Fruit fly (Drosophila melanogaster) whole organism, prepupa: ENCODE data around the gene nbs.

ENCODE experiments used
- Blimp-1 ChIP-seq: fragments of 200-800 bp; sonication (Bioruptor generic); optimal IDR thresholded peaks from 3 replicates; lab custom pipeline; 2017; ENCODE audit warnings: missing biosample characterization, missing genetic modification characterization, mild to moderate bottlenecking, moderate library complexity, missing genetic modification reagents
- CG10631 ChIP-seq: fragments of 200-800 bp; sonication (Bioruptor generic); optimal IDR thresholded peaks from 2 replicates; lab custom pipeline; 2016; ENCODE audit warnings: missing biosample characterization, missing genetic modification characterization
- CG10669 ChIP-seq: fragments of 200-800 bp; sonication (Bioruptor generic); optimal IDR thresholded peaks from 3 replicates; lab custom pipeline; 2018; ENCODE audit warnings: missing biosample characterization, mild to moderate bottlenecking, missing genetic modification characterization, moderate library complexity
- CG11294 ChIP-seq: fragments of 200-800 bp; sonication (Bioruptor generic); IDR thresholded peaks from 2 replicates; pipeline ENCODE4 v1.3.6; 2022; ENCODE audit warnings: missing biosample characterization, missing genetic modification characterization
- CG11762 ChIP-seq: fragments of 200-800 bp; sonication (Bioruptor generic); optimal IDR thresholded peaks from 3 replicates; lab custom pipeline; 2016; ENCODE audit warnings: missing biosample characterization, missing genetic modification characterization; ENCODE audit not compliant: insufficient read depth
- CG15336 ChIP-seq: fragments of 200-800 bp; sonication (Bioruptor generic); IDR thresholded peaks from 2 replicates; pipeline ENCODE4 v1.3.6; 2022; ENCODE audit warnings: missing biosample characterization, missing genetic modification characterization
- CG1621 ChIP-seq: fragments of 200-800 bp; sonication (Bioruptor generic); optimal IDR thresholded peaks from 3 replicates; lab custom pipeline; 2018; ENCODE audit warnings: missing biosample characterization, mild to moderate bottlenecking, missing genetic modification characterization
- CG16779 ChIP-seq: fragments of 200-800 bp; sonication (Bioruptor generic); optimal IDR thresholded peaks from 3 replicates; lab custom pipeline; 2017; ENCODE audit warnings: missing biosample characterization, mild to moderate bottlenecking, missing genetic modification characterization
- CG3032 ChIP-seq: fragments of 200-800 bp; optimal IDR thresholded peaks from 2 replicates; lab custom pipeline; 2019; ENCODE audit warnings: missing biosample characterization, mild to moderate bottlenecking, missing genetic modification characterization, moderate library complexity
- CG31627 ChIP-seq: fragments of 200-800 bp; sonication (Bioruptor generic); optimal IDR thresholded peaks from 3 replicates; lab custom pipeline; 2016; ENCODE audit warnings: missing biosample characterization, missing genetic modification characterization
- CG34406 ChIP-seq: fragments of 200-800 bp; sonication (Bioruptor generic); optimal IDR thresholded peaks from 3 replicates; lab custom pipeline; 2016; ENCODE audit warnings: missing biosample characterization, missing genetic modification characterization
- CG3919 ChIP-seq: fragments of 200-800 bp; sonication (Bioruptor generic); optimal IDR thresholded peaks from 3 replicates; lab custom pipeline; 2016; ENCODE audit warnings: missing biosample characterization, missing genetic modification characterization
- CG4318 ChIP-seq: fragments of 200-800 bp; sonication (Bioruptor generic); optimal IDR thresholded peaks from 3 replicates; lab custom pipeline; 2017; ENCODE audit warnings: missing biosample characterization, mild to moderate bottlenecking, missing genetic modification characterization
- CG6276 ChIP-seq: fragments of 200-800 bp; sonication (Bioruptor generic); optimal IDR thresholded peaks from 2 replicates; lab custom pipeline; 2017; ENCODE audit warnings: missing biosample characterization, mild to moderate bottlenecking, missing genetic modification characterization
- CG6792 ChIP-seq: fragments of 200-800 bp; sonication (Bioruptor generic); optimal IDR thresholded peaks from 3 replicates; lab custom pipeline; 2016; ENCODE audit warnings: missing biosample characterization, missing genetic modification characterization
- CG6808 ChIP-seq: fragments of 200-800 bp; sonication (Bioruptor generic); optimal IDR thresholded peaks from 3 replicates; lab custom pipeline; 2017; ENCODE audit warnings: missing biosample characterization, missing genetic modification characterization, mild to moderate bottlenecking, moderate library complexity, missing genetic modification reagents
- CG6854 ChIP-seq: fragments of 200-800 bp; sonication (Bioruptor generic); optimal IDR thresholded peaks from 2 replicates; lab custom pipeline; 2017; ENCODE audit warnings: missing biosample characterization, mild to moderate bottlenecking, missing genetic modification characterization
- CG7368 ChIP-seq: fragments of 200-800 bp; sonication (Bioruptor generic); optimal IDR thresholded peaks from 3 replicates; lab custom pipeline; 2016; ENCODE audit warnings: missing biosample characterization, missing genetic modification characterization
- CG8119 ChIP-seq: fragments of 200-800 bp; sonication (Bioruptor generic); IDR thresholded peaks from 3 replicates; pipeline ENCODE4 v1.3.6; 2022; ENCODE audit warnings: missing biosample characterization, missing genetic modification characterization
- CG8319 ChIP-seq: fragments of 200-800 bp; sonication (Bioruptor generic); optimal IDR thresholded peaks from 3 replicates; lab custom pipeline; 2016; ENCODE audit warnings: missing biosample characterization, missing genetic modification characterization
- CG9139 ChIP-seq: fragments of 200-800 bp; sonication (Bioruptor generic); optimal IDR thresholded peaks from 3 replicates; lab custom pipeline; 2017; ENCODE audit warnings: missing biosample characterization, mild to moderate bottlenecking, missing genetic modification characterization
- Eip75B ChIP-seq: fragments of 200-800 bp; sonication (Bioruptor generic); optimal IDR thresholded peaks from 3 replicates; lab custom pipeline; 2016; ENCODE audit warnings: missing biosample characterization, missing genetic modification characterization
- Eip78C ChIP-seq: fragments of 200-800 bp; sonication (Bioruptor generic); peaks from one replicate; lab custom pipeline; 2016; ENCODE audit warnings: missing biosample characterization, missing genetic modification characterization
- Ets21C ChIP-seq: fragments of 200-800 bp; sonication (Bioruptor generic); optimal IDR thresholded peaks from 3 replicates; lab custom pipeline; 2016; ENCODE audit warnings: missing biosample characterization, missing genetic modification characterization
- Ets96B ChIP-seq: fragments of 200-800 bp; optimal IDR thresholded peaks from 2 replicates; lab custom pipeline; 2019; ENCODE audit warnings: missing biosample characterization, mild to moderate bottlenecking, missing genetic modification characterization, moderate library complexity
- Gug ChIP-seq: fragments of 200-800 bp; sonication (Bioruptor generic); IDR thresholded peaks from 2 replicates; pipeline ENCODE4 v1.3.6; 2022; ENCODE audit warnings: missing biosample characterization, missing genetic modification characterization
- Hr38 ChIP-seq: sonication (Bioruptor generic); optimal IDR thresholded peaks from 2 replicates; lab custom pipeline; 2016; ENCODE audit warnings: missing biosample characterization, missing genetic modification characterization
- Hr39 ChIP-seq: fragments of 200-800 bp; sonication (Bioruptor generic); optimal IDR thresholded peaks from 2 replicates; lab custom pipeline; 2016; ENCODE audit warnings: missing biosample characterization, missing genetic modification characterization
- Hr4 ChIP-seq: fragments of 200-800 bp; sonication (Bioruptor generic); optimal IDR thresholded peaks from 3 replicates; lab custom pipeline; 2016; ENCODE audit warnings: missing biosample characterization, missing genetic modification characterization
- Lpt ChIP-seq: fragments of 200-800 bp; sonication (Bioruptor generic); optimal IDR thresholded peaks from 3 replicates; lab custom pipeline; 2016; ENCODE audit warnings: missing biosample characterization, missing genetic modification characterization
- Met ChIP-seq: fragments of 200-800 bp; sonication (Bioruptor generic); optimal IDR thresholded peaks from 3 replicates; lab custom pipeline; 2016; ENCODE audit warnings: missing biosample characterization, missing genetic modification characterization
- OdsH ChIP-seq: fragments of 200-800 bp; sonication (Bioruptor generic); optimal IDR thresholded peaks from 3 replicates; lab custom pipeline; 2016; ENCODE audit warnings: missing biosample characterization, missing genetic modification characterization
- Sox102F ChIP-seq: fragments of 200-800 bp; sonication (Bioruptor generic); optimal IDR thresholded peaks from 2 replicates; lab custom pipeline; 2016; ENCODE audit warnings: missing biosample characterization, mild to moderate bottlenecking, missing genetic modification characterization
- Sox14 ChIP-seq: fragments of 200-800 bp; sonication (Bioruptor generic); optimal IDR thresholded peaks from 3 replicates; lab custom pipeline; 2016; ENCODE audit warnings: missing biosample characterization, missing genetic modification characterization
- Sox15 ChIP-seq: fragments of 200-800 bp; sonication (Bioruptor generic); optimal IDR thresholded peaks from 3 replicates; lab custom pipeline; 2016; ENCODE audit warnings: missing biosample characterization, missing genetic modification characterization
- achi ChIP-seq: fragments of 200-800 bp; sonication (Bioruptor generic); optimal IDR thresholded peaks from 3 replicates; lab custom pipeline; 2016; ENCODE audit warnings: missing biosample characterization, missing genetic modification characterization
- acj6 ChIP-seq: fragments of 200-800 bp; sonication (Bioruptor generic); optimal IDR thresholded peaks from 3 replicates; lab custom pipeline; 2016; ENCODE audit warnings: missing biosample characterization, missing genetic modification characterization
- cyc ChIP-seq: fragments of 200-800 bp; sonication (Bioruptor generic); optimal IDR thresholded peaks from 3 replicates; lab custom pipeline; 2016; ENCODE audit warnings: missing biosample characterization, missing genetic modification characterization
- dac ChIP-seq: fragments of 200-800 bp; sonication (Bioruptor generic); optimal IDR thresholded peaks from 2 replicates; lab custom pipeline; 2017; ENCODE audit warnings: missing biosample characterization, mild to moderate bottlenecking, missing genetic modification characterization
- dsx ChIP-seq: fragments of 200-800 bp; optimal IDR thresholded peaks from 3 replicates; lab custom pipeline; 2019; ENCODE audit warnings: missing biosample characterization, mild to moderate bottlenecking, missing genetic modification characterization, moderate library complexity; ENCODE audit not compliant: poor library complexity, severe bottlenecking
- eg ChIP-seq: fragments of 200-800 bp; sonication (Bioruptor generic); IDR thresholded peaks from 3 replicates; pipeline ENCODE4 v1.3.6; 2022; ENCODE audit warnings: missing biosample characterization, missing genetic modification characterization
- esn ChIP-seq: fragments of 200-800 bp; sonication (Bioruptor generic); optimal IDR thresholded peaks from 2 replicates; lab custom pipeline; 2016; ENCODE audit warnings: missing biosample characterization, mild to moderate bottlenecking, missing genetic modification characterization, moderate library complexity
- fd59A ChIP-seq: fragments of 200-800 bp; sonication (Bioruptor generic); optimal IDR thresholded peaks from 2 replicates; lab custom pipeline; 2017; ENCODE audit warnings: missing biosample characterization, mild to moderate bottlenecking, missing genetic modification characterization, missing genetic modification reagents
- fd85E ChIP-seq: fragments of 200-800 bp; sonication (Bioruptor generic); optimal IDR thresholded peaks from 3 replicates; lab custom pipeline; 2016; ENCODE audit warnings: missing biosample characterization, missing genetic modification characterization
- lz ChIP-seq: fragments of 200-800 bp; sonication (Bioruptor generic); optimal IDR thresholded peaks from 3 replicates; lab custom pipeline; 2016; ENCODE audit warnings: missing biosample characterization, missing genetic modification characterization
- net ChIP-seq: fragments of 200-800 bp; sonication (Bioruptor generic); optimal IDR thresholded peaks from 3 replicates; lab custom pipeline; 2016; ENCODE audit warnings: missing biosample characterization, missing genetic modification characterization
- pdm3 ChIP-seq: fragments of 200-800 bp; sonication (Bioruptor generic); optimal IDR thresholded peaks from 3 replicates; lab custom pipeline; 2016; ENCODE audit warnings: missing biosample characterization, missing genetic modification characterization
- salr ChIP-seq, 2 experiments: fragments of 200-800 bp; sonication (Bioruptor generic); optimal IDR thresholded peaks; 3 replicates each; lab custom pipeline; 2016 to 2018; ENCODE audit warnings: missing biosample characterization in 2 of 2, missing genetic modification characterization in 2 of 2, mild to moderate bottlenecking in 1 of 2
- spab ChIP-seq: fragments of 200-800 bp; sonication (Bioruptor generic); optimal IDR thresholded peaks from 2 replicates; lab custom pipeline; 2017; ENCODE audit warnings: missing biosample characterization, mild to moderate bottlenecking, missing genetic modification characterization, missing genetic modification reagents
- svp ChIP-seq: fragments of 200-800 bp; sonication (Bioruptor generic); peaks from one replicate; lab custom pipeline; 2016; ENCODE audit warnings: missing biosample characterization, missing genetic modification characterization
- topi ChIP-seq: fragments of 200-800 bp; sonication (Bioruptor generic); optimal IDR thresholded peaks from 3 replicates; lab custom pipeline; 2016; ENCODE audit warnings: missing biosample characterization, missing genetic modification characterization

The nbs gene

DNA sequence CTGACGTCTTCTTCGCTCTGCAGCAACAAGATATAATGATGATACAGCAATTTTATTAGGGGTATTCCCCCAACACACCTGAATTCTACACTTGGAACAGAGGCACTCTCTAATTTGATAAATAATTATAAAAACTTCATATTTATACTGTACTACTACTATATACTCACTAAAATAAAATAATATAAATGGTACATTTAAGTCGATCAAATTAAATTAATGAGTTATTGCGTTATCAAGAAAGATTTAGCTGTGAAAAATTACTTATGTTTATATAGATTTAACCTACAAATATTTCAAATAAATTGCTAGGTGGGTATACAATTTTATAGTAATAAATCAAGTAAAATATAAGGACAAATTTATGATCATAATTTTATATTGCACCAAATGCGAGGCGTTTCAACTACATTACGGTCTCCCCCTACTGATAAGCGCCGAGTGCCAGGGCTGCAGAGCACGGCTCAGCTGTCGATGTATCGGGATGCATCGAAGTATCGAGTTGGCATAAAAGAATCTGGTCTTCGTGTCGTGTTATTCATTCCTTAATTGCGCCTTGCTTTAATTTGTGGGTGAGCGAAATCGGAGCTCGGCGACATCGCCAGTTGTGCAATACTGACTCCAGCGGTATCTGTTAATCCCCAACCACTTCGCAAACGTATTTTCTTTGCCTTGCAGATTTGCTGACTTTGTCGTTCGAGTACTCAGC is 9.0 kb downstream of the nbs start, which contains the start of gene vsg:
Gene vsg, plus strand, starts transcription at position 497 of the 709 bp plus-strand sequence.
- TF ChIP-seq spab (GFP tag; lab: Kevin White, UChicago) (peak; percentile 42), Ets21C (peak; percentile 47), CG6792 (GFP tag; lab: Kevin White, UChicago) (peak; percentile 59), Lpt (GFP tag; lab: Kevin White, UChicago) (peak; percentile 52), fd59A (peak; percentile 48), CG8319 (peak; percentile 56), Sox14 (peak; percentile 14), fd85E (GFP tag; lab: Kevin White, UChicago) (no peak), svp (GFP tag; lab: Kevin White, UChicago) (peak; percentile 71), CG4318 (GFP tag; lab: Kevin White, UChicago) (no peak), Eip75B (no peak), CG3919 (GFP tag; lab: Kevin White, UChicago) (peak; percentile 58), Met (GFP tag; lab: Kevin White, UChicago) (peak; percentile 60), Eip78C (peak; percentile 80), Blimp-1 (peak; percentile 46), cyc (GFP tag; lab: Kevin White, UChicago) (peak; percentile 55), CG6854 (GFP tag; lab: Kevin White, UChicago) (no peak), CG9139 (GFP tag; lab: Kevin White, UChicago) (peak; percentile 24), Hr38 (GFP tag; lab: Kevin White, UChicago) (no peak), lz (GFP tag; lab: Kevin White, UChicago) (peak; percentile 60), Sox15 (GFP tag; lab: Kevin White, UChicago) (peak; percentile 73), esn (GFP tag; lab: Kevin White, UChicago) (peak; percentile 69), topi (peak; percentile 53), pdm3 (GFP tag; lab: Kevin White, UChicago) (no peak), CG3032 (tag; lab: Kevin White, UChicago) (peak; percentile 84), dsx (GFP tag; lab: Kevin White, UChicago) (peak; percentile 62), salr (GFP tag; optimal IDR thresholded peaks at IDR 0.05; lab: Kevin White, UChicago) (peak in 1 of 2 experiments; percentile 82), Ets96B (tag; lab: Kevin White, UChicago) (peak; percentile 76), Hr39 (GFP tag; lab: Kevin White, UChicago) (peak; percentile 54), eg (GFP tag; lab: Robert Waterston, UW) (peak; percentile 69; the same call in 2 of the 3 replicates), CG11762 (GFP tag; lab: Kevin White, UChicago) (peak; percentile 10), OdsH (peak; percentile 77), CG11294 (GFP tag; lab: Robert Waterston, UW) (peak; percentile 53; the same call in 1 of the 2 replicates), Hr4 (GFP tag; lab: Kevin White, UChicago) (peak; percentile 61), CG10631 (GFP tag; lab: Kevin White, UChicago) (peak; percentile 90), Gug (GFP tag; lab: Robert Waterston, UW) (peak; percentile 67), CG31627 (GFP tag; lab: Kevin White, UChicago) (peak; percentile 71), CG1621 (tag; lab: Kevin White, UChicago) (no peak), acj6 (peak; percentile 82), CG15336 (GFP tag; lab: Robert Waterston, UW) (0 out of 2 replicates have a peak, but pooled peaks have one; percentile 62), CG7368 (GFP tag; lab: Kevin White, UChicago) (peak; percentile 29), CG8119 (GFP tag; lab: Robert Waterston, UW) (peak; percentile 82), dac (GFP tag; lab: Kevin White, UChicago) (no peak), CG34406 (GFP tag; lab: Kevin White, UChicago) (peak; percentile 76), CG16779 (tag; lab: Kevin White, UChicago) (peak; percentile 27), Sox102F (GFP tag; lab: Kevin White, UChicago) (no peak), net (peak; percentile 21), achi (peak; percentile 64), CG6276 (GFP tag; lab: Kevin White, UChicago) (no peak), CG6808 (peak; percentile 64), CG10669 (GFP tag; lab: Kevin White, UChicago) (peak; percentile 55)
